Fruit fly (Drosophila melanogaster) whole organism, embryonic: ENCODE data around the gene Adsl.

ENCODE experiments used
- CG10979 ChIP-seq: fragments of 200-800 bp; sonication (Bioruptor generic); optimal IDR thresholded peaks from 2 replicates; lab custom pipeline; 2018; ENCODE audit warnings: missing biosample characterization, mild to moderate bottlenecking, missing genetic modification characterization, moderate library complexity
- CG11456 ChIP-seq: fragments of 200-800 bp; sonication (Bioruptor generic); IDR thresholded peaks from 3 replicates; pipeline ENCODE4 v1.3.6; 2022; ENCODE audit warnings: missing biosample characterization, missing genetic modification characterization
- CG13123 ChIP-seq: fragments of 200-800 bp; sonication (Bioruptor generic); optimal IDR thresholded peaks from 2 replicates; lab custom pipeline; 2016; ENCODE audit warnings: missing biosample characterization, missing genetic modification characterization
- CG14710 ChIP-seq: fragments of 200-800 bp; sonication (Bioruptor generic); optimal IDR thresholded peaks from 3 replicates; lab custom pipeline; 2019; ENCODE audit warnings: missing biosample characterization, mild to moderate bottlenecking, missing genetic modification characterization, moderate library complexity
- CG17186 ChIP-seq: fragments of 200-800 bp; sonication (Bioruptor generic); optimal IDR thresholded peaks from 3 replicates; lab custom pipeline; 2017; ENCODE audit warnings: missing biosample characterization, missing genetic modification reagents, missing genetic modification characterization
- CG18262 ChIP-seq: fragments of 200-800 bp; optimal IDR thresholded peaks from 3 replicates; lab custom pipeline; 2019; ENCODE audit warnings: missing biosample characterization, mild to moderate bottlenecking, missing genetic modification characterization, moderate library complexity
- CG2875 ChIP-seq: fragments of 200-800 bp; sonication (Bioruptor generic); optimal IDR thresholded peaks from 2 replicates; lab custom pipeline; 2017; ENCODE audit warnings: missing biosample characterization, mild to moderate bottlenecking, missing genetic modification characterization, missing genetic modification reagents
- CG31441 ChIP-seq: fragments of 200-800 bp; sonication (Bioruptor generic); IDR thresholded peaks from 2 replicates; pipeline ENCODE4 v1.3.6; 2022; ENCODE audit warnings: missing biosample characterization, missing genetic modification characterization
- CG33557 ChIP-seq: fragments of 200-800 bp; sonication (Bioruptor generic); optimal IDR thresholded peaks from 2 replicates; lab custom pipeline; 2019; ENCODE audit warnings: missing biosample characterization, mild to moderate bottlenecking, missing genetic modification characterization, moderate library complexity
- CG42726 ChIP-seq: fragments of 200-800 bp; sonication (Bioruptor generic); IDR thresholded peaks from 2 replicates; pipeline ENCODE4 v1.3.6; 2022; ENCODE audit warnings: missing biosample characterization, missing genetic modification characterization; ENCODE audit not compliant: partially characterized antibody
- CG4282 ChIP-seq: fragments of 200-800 bp; sonication (Bioruptor generic); optimal IDR thresholded peaks from 2 replicates; lab custom pipeline; 2016; ENCODE audit warnings: missing biosample characterization, missing genetic modification characterization
- CG4424 ChIP-seq: fragments of 200-800 bp; sonication (Bioruptor generic); optimal IDR thresholded peaks from 3 replicates; lab custom pipeline; 2016; ENCODE audit warnings: missing biosample characterization, missing genetic modification characterization
- CG5245 ChIP-seq: fragments of 200-800 bp; sonication (Bioruptor generic); optimal IDR thresholded peaks from 3 replicates; lab custom pipeline; 2016; ENCODE audit warnings: missing biosample characterization, missing genetic modification characterization
- CG6254 ChIP-seq: fragments of 200-800 bp; sonication (Bioruptor generic); optimal IDR thresholded peaks from 3 replicates; lab custom pipeline; 2017; ENCODE audit warnings: mild to moderate bottlenecking, missing biosample characterization, missing genetic modification reagents, missing genetic modification characterization
- CG6791 ChIP-seq: fragments of 200-800 bp; sonication (Bioruptor generic); IDR thresholded peaks from 3 replicates; pipeline ENCODE4 v1.3.6; 2022; ENCODE audit warnings: missing biosample characterization, missing genetic modification characterization; ENCODE audit not compliant: partially characterized antibody
- CG7839 ChIP-seq: fragments of 200-800 bp; sonication (Bioruptor generic); optimal IDR thresholded peaks from 3 replicates; lab custom pipeline; 2018; ENCODE audit warnings: missing biosample characterization, mild to moderate bottlenecking, missing genetic modification characterization, moderate library complexity
- CG8089 ChIP-seq: fragments of 200-800 bp; sonication (Bioruptor generic); optimal IDR thresholded peaks from 3 replicates; lab custom pipeline; 2016; ENCODE audit warnings: missing biosample characterization, missing genetic modification characterization
- CG8944 ChIP-seq: fragments of 200-800 bp; sonication (Bioruptor generic); optimal IDR thresholded peaks from 3 replicates; lab custom pipeline; 2016; ENCODE audit warnings: missing biosample characterization, missing genetic modification characterization
- CG9437 ChIP-seq: fragments of 200-800 bp; sonication (Bioruptor generic); optimal IDR thresholded peaks from 2 replicates; lab custom pipeline; 2018; ENCODE audit warnings: missing biosample characterization, mild to moderate bottlenecking, missing genetic modification characterization
- D ChIP-seq, 2 experiments: fragments of 200-800 bp in 1 of 2; fragments of >200 bp in 1 of 2; sonication (Bioruptor generic) in 1 of 2; optimal IDR thresholded peaks; 2 replicates in 1 of 2; 3 replicates in 1 of 2; lab custom pipeline; 2017; ENCODE audit warnings: mild to moderate bottlenecking in 1 of 2, missing biosample characterization in 1 of 2, missing genetic modification characterization in 1 of 2, missing genetic modification reagents in 1 of 2
- Gsc ChIP-seq: fragments of 200-800 bp; sonication (Bioruptor generic); IDR thresholded peaks from 2 replicates; pipeline ENCODE4 v1.3.6; 2022; ENCODE audit warnings: missing biosample characterization, missing genetic modification characterization
- Lpt ChIP-seq: fragments of >200 bp; optimal IDR thresholded peaks from 2 replicates; lab custom pipeline; 2018; ENCODE audit warnings: missing biosample characterization, missing genetic modification characterization
- MESR4 ChIP-seq: fragments of 200-800 bp; sonication (Bioruptor generic); optimal IDR thresholded peaks from 2 replicates; lab custom pipeline; 2018; ENCODE audit warnings: missing biosample characterization, mild to moderate bottlenecking, missing genetic modification characterization, moderate library complexity
- MTF-1 ChIP-seq: fragments of 200-800 bp; sonication (Bioruptor generic); optimal IDR thresholded peaks from 2 replicates; lab custom pipeline; 2018; ENCODE audit warnings: missing biosample characterization, mild to moderate bottlenecking, missing genetic modification characterization, borderline replicate concordance
- Mrtf ChIP-seq: fragments of 200-800 bp; sonication (Bioruptor generic); IDR thresholded peaks from 3 replicates; pipeline ENCODE4 v1.3.6; 2022; ENCODE audit warnings: missing biosample characterization, missing genetic modification characterization
- Pdp1 ChIP-seq, 2 experiments: fragments of 200-800 bp; sonication (Bioruptor generic); optimal IDR thresholded peaks; 3 replicates each; lab custom pipeline; 2016; ENCODE audit warnings: missing biosample characterization in 2 of 2, missing genetic modification characterization in 2 of 2, mild to moderate bottlenecking in 1 of 2, moderate library complexity in 1 of 2
- Sin3A ChIP-seq: fragments of >200 bp; optimal IDR thresholded peaks from 2 replicates; lab custom pipeline; 2018
- Six4 ChIP-seq: fragments of 200-800 bp; sonication (Bioruptor generic); optimal IDR thresholded peaks from 2 replicates; lab custom pipeline; 2016; ENCODE audit warnings: missing biosample characterization, missing genetic modification characterization
- Sox100B ChIP-seq: fragments of 200-800 bp; sonication (Bioruptor generic); optimal IDR thresholded peaks from 3 replicates; lab custom pipeline; 2018; ENCODE audit warnings: missing biosample characterization, mild to moderate bottlenecking, missing genetic modification characterization
- YL-1 ChIP-seq: fragments of 200-800 bp; sonication (Bioruptor generic); optimal IDR thresholded peaks from 3 replicates; lab custom pipeline; 2017; ENCODE audit warnings: missing biosample characterization, mild to moderate bottlenecking, missing genetic modification characterization
- ab ChIP-seq: fragments of 200-800 bp; sonication (Bioruptor generic); optimal IDR thresholded peaks from 2 replicates; lab custom pipeline; 2016; ENCODE audit warnings: missing biosample characterization, missing genetic modification characterization
- ara ChIP-seq: fragments of 200-800 bp; sonication (Bioruptor generic); IDR thresholded peaks from 2 replicates; pipeline ENCODE4 v1.3.6; 2022; ENCODE audit warnings: missing biosample characterization, missing genetic modification characterization
- ase ChIP-seq: fragments of 200-800 bp; sonication (Bioruptor generic); IDR thresholded peaks from 3 replicates; pipeline ENCODE4 v1.3.6; 2022; ENCODE audit warnings: missing biosample characterization, missing genetic modification characterization
- bowl ChIP-seq: fragments of 200-800 bp; sonication (Bioruptor generic); IDR thresholded peaks from 2 replicates; pipeline ENCODE4 v1.3.6; 2022; ENCODE audit warnings: missing biosample characterization, missing genetic modification characterization
- btn ChIP-seq: fragments of 200-800 bp; sonication (Bioruptor generic); optimal IDR thresholded peaks from 2 replicates; lab custom pipeline; 2016; ENCODE audit warnings: missing biosample characterization, missing genetic modification characterization
- cad ChIP-seq: fragments of >200 bp; optimal IDR thresholded peaks from 2 replicates; lab custom pipeline; 2017; ENCODE audit warnings: missing biosample characterization, missing genetic modification characterization
- cato ChIP-seq: fragments of 200-800 bp; sonication (Bioruptor generic); optimal IDR thresholded peaks from 2 replicates; lab custom pipeline; 2016; ENCODE audit warnings: missing biosample characterization, missing genetic modification characterization, borderline replicate concordance
- da ChIP-seq: fragments of 200-800 bp; sonication (Bioruptor generic); optimal IDR thresholded peaks from 2 replicates; lab custom pipeline; 2016; ENCODE audit warnings: missing biosample characterization, missing genetic modification characterization
- ewg ChIP-seq: fragments of 200-800 bp; sonication (Bioruptor generic); optimal IDR thresholded peaks from 3 replicates; lab custom pipeline; 2017; ENCODE audit warnings: mild to moderate bottlenecking, missing biosample characterization, missing genetic modification reagents, missing genetic modification characterization
- gem ChIP-seq: fragments of 200-800 bp; sonication (Bioruptor generic); optimal IDR thresholded peaks from 2 replicates; lab custom pipeline; 2019; ENCODE audit warnings: missing biosample characterization, mild to moderate bottlenecking, missing genetic modification characterization, moderate library complexity
- gsb-n ChIP-seq: fragments of 200-800 bp; sonication (Bioruptor generic); optimal IDR thresholded peaks from 3 replicates; lab custom pipeline; 2018; ENCODE audit warnings: missing biosample characterization, mild to moderate bottlenecking, missing genetic modification characterization
- insv ChIP-seq, 2 experiments: fragments of 200-800 bp; sonication (Bioruptor generic); optimal IDR thresholded peaks; 3 replicates each; lab custom pipeline; 2016 to 2018; ENCODE audit warnings: missing biosample characterization in 2 of 2, missing genetic modification characterization in 2 of 2
- knrl ChIP-seq: fragments of 200-800 bp; sonication (Bioruptor generic); IDR thresholded peaks from 3 replicates; pipeline ENCODE4 v1.3.6; 2022; ENCODE audit warnings: missing biosample characterization, missing genetic modification characterization; ENCODE audit not compliant: partially characterized antibody
- onecut ChIP-seq: fragments of 200-800 bp; sonication (Bioruptor generic); IDR thresholded peaks from 2 replicates; pipeline ENCODE4 v1.3.6; 2022; ENCODE audit warnings: missing biosample characterization, missing genetic modification characterization
- phol ChIP-seq: fragments of 200-800 bp; sonication (Bioruptor generic); optimal IDR thresholded peaks from 3 replicates; lab custom pipeline; 2018; ENCODE audit warnings: missing biosample characterization, mild to moderate bottlenecking, missing genetic modification characterization, moderate library complexity
- prd ChIP-seq, 3 experiments: fragments of >200 bp in 2 of 3; fragments of 200-800 bp in 1 of 3; sonication (Bioruptor generic) in 1 of 3; optimal IDR thresholded peaks in 2 of 3; IDR thresholded peaks in 1 of 3; 2 replicates in 2 of 3; 3 replicates in 1 of 3; pipeline versions ENCODE4 v1.3.6 to Lab custom; 2017 to 2022; ENCODE audit warnings: missing biosample characterization in 1 of 3, missing genetic modification characterization in 1 of 3
- pros ChIP-seq: fragments of 200-800 bp; sonication (Bioruptor generic); optimal IDR thresholded peaks from 3 replicates; lab custom pipeline; 2019; ENCODE audit warnings: missing biosample characterization, mild to moderate bottlenecking, missing genetic modification characterization, moderate library complexity
- slp2 ChIP-seq: fragments of 200-800 bp; sonication (Bioruptor generic); optimal IDR thresholded peaks from 2 replicates; lab custom pipeline; 2016; ENCODE audit warnings: missing biosample characterization, missing genetic modification characterization

Gene Adsl

DNA sequence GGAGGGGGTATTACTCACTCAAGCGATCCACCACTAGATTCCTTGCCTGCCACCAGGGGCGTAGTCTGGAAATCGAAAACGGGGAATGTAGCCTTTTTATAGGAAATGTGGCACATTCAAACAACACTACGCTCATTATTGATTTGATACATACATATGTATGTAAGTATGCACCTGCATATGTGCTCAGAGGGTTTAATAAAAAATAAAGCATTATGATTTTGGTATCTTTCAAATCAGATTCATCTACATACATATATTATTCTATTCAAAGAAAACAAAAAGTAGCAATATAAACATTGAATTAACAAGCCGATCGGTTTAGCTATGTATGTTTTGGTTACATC lies 36.0 kb upstream of the Adsl start (continued):
- peak; percentile 4 for TF ChIP-seq Six4
- peak; percentile 54 for TF ChIP-seq CG7839 (tag; lab: Kevin White, UChicago)
- no peak for TF ChIP-seq CG33557 (GFP tag; lab: Kevin White, UChicago)
- peak; percentile 34; the same call in 1 of the 3 replicates for TF ChIP-seq ase (GFP tag; lab: Robert Waterston, UW)
- TF ChIP-seq CG31441 (GFP tag; lab: Robert Waterston, UW): peak; percentile 43; the same call in 1 of the 2 replicates
- TF ChIP-seq CG10979 (tag; lab: Kevin White, UChicago): peak; percentile 45
- TF ChIP-seq slp2 (GFP tag; lab: Kevin White, UChicago): peak; percentile 21
- no peak for TF ChIP-seq knrl (GFP tag; lab: Robert Waterston, UW)
- peak; percentile 2 for TF ChIP-seq ewg (GFP tag; lab: Kevin White, UChicago)
- TF ChIP-seq Pdp1 (GFP tag; optimal IDR thresholded peaks at IDR 0.05; lab: Kevin White, UChicago): peak in 1 of 2 experiments; percentile 21
- peak; percentile 16 for TF ChIP-seq gsb-n (tag; lab: Kevin White, UChicago)
- peak; percentile 34 for TF ChIP-seq Sox100B
- peak; percentile 33 for TF ChIP-seq CG5245 (GFP tag; lab: Kevin White, UChicago)
- peak; percentile 7 for TF ChIP-seq CG4424 (GFP tag; lab: Kevin White, UChicago)
- TF ChIP-seq ara (GFP tag; lab: Robert Waterston, UW): 0 out of 2 replicates have a peak, but pooled peaks have one; percentile 33
- peak; percentile 61 for TF ChIP-seq gem (tag; lab: Kevin White, UChicago)
- TF ChIP-seq bowl (GFP tag; lab: Robert Waterston, UW): 0 out of 2 replicates have a peak, but pooled peaks have one; percentile 4
- TF ChIP-seq Mrtf (GFP tag; lab: Robert Waterston, UW): no peak
- TF ChIP-seq onecut: peak; percentile 41; the same call in 1 of the 2 replicates
- peak; percentile 35 for TF ChIP-seq CG14710 (tag; lab: Kevin White, UChicago)
- no peak for TF ChIP-seq prd (optimal IDR thresholded peaks at IDR 0.05; lab: Kevin White, UChicago)
- TF ChIP-seq prd (GFP tag; IDR thresholded peaks at IDR 0.05; lab: Robert Waterston, UW): peak; percentile 42; the same call in 1 of the 3 replicates
- no peak for TF ChIP-seq D (optimal IDR thresholded peaks at IDR 0.05; lab: Kevin White, UChicago)
- TF ChIP-seq D (GFP tag; optimal IDR thresholded peaks at IDR 0.05; lab: Kevin White, UChicago): peak; percentile 44
- TF ChIP-seq Gsc: no peak
- TF ChIP-seq CG17186 (GFP tag; lab: Kevin White, UChicago): peak; percentile 3
- peak; percentile 42 for TF ChIP-seq phol (tag; lab: Kevin White, UChicago)
- no peak for TF ChIP-seq CG11456 (GFP tag; lab: Robert Waterston, UW)

- TF ChIP-seq CG9437 (GFP tag; lab: Kevin White, UChicago) (no peak), CG13123 (GFP tag; lab: Kevin White, UChicago) (no peak), ab (GFP tag; lab: Kevin White, UChicago) (no peak), insv (GFP tag; optimal IDR thresholded peaks at IDR 0.05; lab: Kevin White, UChicago) (no peak), CG6791 (no peak; the same call in 2 of the 3 replicates), slp2 (GFP tag; lab: Kevin White, UChicago) (no peak), CG6254 (GFP tag; lab: Kevin White, UChicago) (no peak), Sin3A (lab: Kevin White, UChicago) (no peak), CG4282 (GFP tag; lab: Kevin White, UChicago) (no peak), da (GFP tag; lab: Kevin White, UChicago) (no peak), btn (no peak), MTF-1 (no peak), CG8944 (GFP tag; lab: Kevin White, UChicago) (no peak), cad (peak; percentile 20), cato (GFP tag; lab: Kevin White, UChicago) (no peak), MESR4 (GFP tag; lab: Kevin White, UChicago) (no peak), CG8089 (GFP tag; lab: Kevin White, UChicago) (no peak), CG42726 (GFP tag; lab: Robert Waterston, UW) (0 out of 2 replicates have a peak, but pooled peaks have one; percentile 18), pros (GFP tag; lab: Kevin White, UChicago) (peak; percentile 86), CG18262 (tag; lab: Kevin White, UChicago) (no peak), Lpt (GFP tag; lab: Kevin White, UChicago) (peak; percentile 85), YL-1 (GFP tag; lab: Kevin White, UChicago) (no peak), CG2875 (no peak)
These were observed 35.4 kb upstream of the Adsl start for dm6 chr3R:17056183-17056904.
